Fruit fly (Drosophila melanogaster) whole organism, prepupa: ENCODE data around the gene CG18596.

Source experiments
- Blimp-1 ChIP-seq: fragments of 200-800 bp; sonication (Bioruptor generic); optimal IDR thresholded peaks from 3 replicates; lab custom pipeline; 2017; ENCODE audit warnings: missing biosample characterization, missing genetic modification characterization, mild to moderate bottlenecking, moderate library complexity, missing genetic modification reagents
- CG10631 ChIP-seq: fragments of 200-800 bp; sonication (Bioruptor generic); optimal IDR thresholded peaks from 2 replicates; lab custom pipeline; 2016; ENCODE audit warnings: missing biosample characterization, missing genetic modification characterization
- CG11762 ChIP-seq: fragments of 200-800 bp; sonication (Bioruptor generic); optimal IDR thresholded peaks from 3 replicates; lab custom pipeline; 2016; ENCODE audit warnings: missing biosample characterization, missing genetic modification characterization; ENCODE audit not compliant: insufficient read depth
- CG15336 ChIP-seq: fragments of 200-800 bp; sonication (Bioruptor generic); IDR thresholded peaks from 2 replicates; pipeline ENCODE4 v1.3.6; 2022; ENCODE audit warnings: missing biosample characterization, missing genetic modification characterization
- CG1621 ChIP-seq: fragments of 200-800 bp; sonication (Bioruptor generic); optimal IDR thresholded peaks from 3 replicates; lab custom pipeline; 2018; ENCODE audit warnings: missing biosample characterization, mild to moderate bottlenecking, missing genetic modification characterization
- CG16779 ChIP-seq: fragments of 200-800 bp; sonication (Bioruptor generic); optimal IDR thresholded peaks from 3 replicates; lab custom pipeline; 2017; ENCODE audit warnings: missing biosample characterization, mild to moderate bottlenecking, missing genetic modification characterization
- CG31627 ChIP-seq: fragments of 200-800 bp; sonication (Bioruptor generic); optimal IDR thresholded peaks from 3 replicates; lab custom pipeline; 2016; ENCODE audit warnings: missing biosample characterization, missing genetic modification characterization
- CG32006 ChIP-seq: fragments of 200-800 bp; sonication (Bioruptor generic); optimal IDR thresholded peaks from 3 replicates; lab custom pipeline; 2017; ENCODE audit warnings: missing biosample characterization, mild to moderate bottlenecking, missing genetic modification characterization
- CG6276 ChIP-seq: fragments of 200-800 bp; sonication (Bioruptor generic); optimal IDR thresholded peaks from 2 replicates; lab custom pipeline; 2017; ENCODE audit warnings: missing biosample characterization, mild to moderate bottlenecking, missing genetic modification characterization
- CG8119 ChIP-seq: fragments of 200-800 bp; sonication (Bioruptor generic); IDR thresholded peaks from 3 replicates; pipeline ENCODE4 v1.3.6; 2022; ENCODE audit warnings: missing biosample characterization, missing genetic modification characterization
- CG8319 ChIP-seq: fragments of 200-800 bp; sonication (Bioruptor generic); optimal IDR thresholded peaks from 3 replicates; lab custom pipeline; 2016; ENCODE audit warnings: missing biosample characterization, missing genetic modification characterization
- CG8632 ChIP-seq: fragments of 200-800 bp; sonication (Bioruptor generic); optimal IDR thresholded peaks from 3 replicates; lab custom pipeline; 2016; ENCODE audit warnings: missing biosample characterization, missing genetic modification characterization
- Eip75B ChIP-seq: fragments of 200-800 bp; sonication (Bioruptor generic); optimal IDR thresholded peaks from 3 replicates; lab custom pipeline; 2016; ENCODE audit warnings: missing biosample characterization, missing genetic modification characterization
- Eip78C ChIP-seq: fragments of 200-800 bp; sonication (Bioruptor generic); peaks from one replicate; lab custom pipeline; 2016; ENCODE audit warnings: missing biosample characterization, missing genetic modification characterization
- Hr4 ChIP-seq: fragments of 200-800 bp; sonication (Bioruptor generic); optimal IDR thresholded peaks from 3 replicates; lab custom pipeline; 2016; ENCODE audit warnings: missing biosample characterization, missing genetic modification characterization
- Met ChIP-seq: fragments of 200-800 bp; sonication (Bioruptor generic); optimal IDR thresholded peaks from 3 replicates; lab custom pipeline; 2016; ENCODE audit warnings: missing biosample characterization, missing genetic modification characterization
- Smox ChIP-seq: fragments of 200-800 bp; sonication (Bioruptor generic); optimal IDR thresholded peaks from 3 replicates; lab custom pipeline; 2016; ENCODE audit warnings: missing biosample characterization, missing genetic modification characterization
- Sox102F ChIP-seq: fragments of 200-800 bp; sonication (Bioruptor generic); optimal IDR thresholded peaks from 2 replicates; lab custom pipeline; 2016; ENCODE audit warnings: missing biosample characterization, mild to moderate bottlenecking, missing genetic modification characterization
- Sox14 ChIP-seq: fragments of 200-800 bp; sonication (Bioruptor generic); optimal IDR thresholded peaks from 3 replicates; lab custom pipeline; 2016; ENCODE audit warnings: missing biosample characterization, missing genetic modification characterization
- achi ChIP-seq: fragments of 200-800 bp; sonication (Bioruptor generic); optimal IDR thresholded peaks from 3 replicates; lab custom pipeline; 2016; ENCODE audit warnings: missing biosample characterization, missing genetic modification characterization
- acj6 ChIP-seq: fragments of 200-800 bp; sonication (Bioruptor generic); optimal IDR thresholded peaks from 3 replicates; lab custom pipeline; 2016; ENCODE audit warnings: missing biosample characterization, missing genetic modification characterization
- dac ChIP-seq: fragments of 200-800 bp; sonication (Bioruptor generic); optimal IDR thresholded peaks from 2 replicates; lab custom pipeline; 2017; ENCODE audit warnings: missing biosample characterization, mild to moderate bottlenecking, missing genetic modification characterization
- eg ChIP-seq: fragments of 200-800 bp; sonication (Bioruptor generic); IDR thresholded peaks from 3 replicates; pipeline ENCODE4 v1.3.6; 2022; ENCODE audit warnings: missing biosample characterization, missing genetic modification characterization
- fd59A ChIP-seq: fragments of 200-800 bp; sonication (Bioruptor generic); optimal IDR thresholded peaks from 2 replicates; lab custom pipeline; 2017; ENCODE audit warnings: missing biosample characterization, mild to moderate bottlenecking, missing genetic modification characterization, missing genetic modification reagents
- fd85E ChIP-seq: fragments of 200-800 bp; sonication (Bioruptor generic); optimal IDR thresholded peaks from 3 replicates; lab custom pipeline; 2016; ENCODE audit warnings: missing biosample characterization, missing genetic modification characterization
- fkh ChIP-seq: fragments of 200-800 bp; sonication (Bioruptor generic); optimal IDR thresholded peaks from 3 replicates; lab custom pipeline; 2017; ENCODE audit warnings: missing biosample characterization, mild to moderate bottlenecking, missing genetic modification characterization, moderate library complexity
- net ChIP-seq: fragments of 200-800 bp; sonication (Bioruptor generic); optimal IDR thresholded peaks from 3 replicates; lab custom pipeline; 2016; ENCODE audit warnings: missing biosample characterization, missing genetic modification characterization
- pdm3 ChIP-seq: fragments of 200-800 bp; sonication (Bioruptor generic); optimal IDR thresholded peaks from 3 replicates; lab custom pipeline; 2016; ENCODE audit warnings: missing biosample characterization, missing genetic modification characterization
- spab ChIP-seq: fragments of 200-800 bp; sonication (Bioruptor generic); optimal IDR thresholded peaks from 2 replicates; lab custom pipeline; 2017; ENCODE audit warnings: missing biosample characterization, mild to moderate bottlenecking, missing genetic modification characterization, missing genetic modification reagents
- ss ChIP-seq, 2 experiments: fragments of 200-800 bp; sonication (Bioruptor generic); optimal IDR thresholded peaks; 2 replicates in 1 of 2; 3 replicates in 1 of 2; lab custom pipeline; 2017 to 2018; ENCODE audit warnings: mild to moderate bottlenecking in 2 of 2, missing biosample characterization in 2 of 2, missing genetic modification characterization in 2 of 2, moderate library complexity in 1 of 2
- svp ChIP-seq: fragments of 200-800 bp; sonication (Bioruptor generic); peaks from one replicate; lab custom pipeline; 2016; ENCODE audit warnings: missing biosample characterization, missing genetic modification characterization
- topi ChIP-seq: fragments of 200-800 bp; sonication (Bioruptor generic); optimal IDR thresholded peaks from 3 replicates; lab custom pipeline; 2016; ENCODE audit warnings: missing biosample characterization, missing genetic modification characterization

The CG18596 gene

DNA sequence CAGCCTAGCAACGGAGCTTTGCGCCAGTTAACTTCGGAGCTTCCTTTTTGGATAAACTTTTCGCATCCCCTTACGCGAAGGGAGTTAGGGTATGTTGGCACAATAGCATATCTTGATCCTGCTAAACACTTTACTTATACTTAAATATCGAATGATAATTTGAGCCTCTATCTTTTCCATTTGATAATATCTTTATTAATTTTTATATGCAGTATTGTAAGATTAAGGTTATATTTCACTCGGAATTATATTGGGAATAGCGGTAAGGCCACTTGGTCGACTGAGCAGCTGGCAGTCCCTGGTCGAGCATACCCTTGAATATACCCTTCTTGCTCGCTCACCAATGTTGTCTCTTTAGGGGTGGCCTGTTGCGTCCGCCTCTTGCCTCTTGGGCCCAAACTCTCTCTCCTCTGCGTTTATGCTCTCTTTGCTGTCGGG, 6.9 kb upstream of the CG18596 start (continued):
- TF ChIP-seq fd59A (GFP tag; lab: Kevin White, UChicago) (peak; percentile 44), CG16779 (tag; lab: Kevin White, UChicago) (no peak), fkh (GFP tag; lab: Kevin White, UChicago) (peak; percentile 54), Eip78C (GFP tag; lab: Kevin White, UChicago) (peak; percentile 89), acj6 (GFP tag; lab: Kevin White, UChicago) (peak; percentile 72), achi (GFP tag; lab: Kevin White, UChicago) (peak; percentile 58), CG6276 (GFP tag; lab: Kevin White, UChicago) (no peak), CG15336 (peak; percentile 82)

DNA sequence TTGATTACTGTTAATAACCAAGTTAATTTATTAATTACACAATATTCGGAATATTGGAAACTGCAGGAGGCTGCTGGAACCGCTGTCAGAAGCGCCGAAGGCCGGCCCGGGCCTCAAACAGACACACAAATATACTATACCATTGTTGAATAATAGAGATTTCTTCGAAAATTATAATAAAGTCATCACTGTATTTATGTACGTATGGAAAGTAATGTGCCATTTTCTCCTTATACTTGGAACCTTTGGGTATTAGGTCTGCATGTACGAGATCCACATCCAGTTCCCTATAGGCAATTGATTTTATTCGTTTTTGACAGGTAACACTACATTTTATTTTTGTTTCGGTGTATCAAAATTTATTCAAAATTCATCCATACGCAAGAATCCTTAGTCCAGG, 3.2 kb upstream of the CG18596 start, which contains the start of gene CG7069:
CG7069 (plus strand) TSS at position 301 of the 400 bp plus-strand sequence.
- TF ChIP-seq Sox102F (GFP tag; lab: Kevin White, UChicago) (no peak), CG11762 (GFP tag; lab: Kevin White, UChicago) (no peak), pdm3 (no peak), Met (GFP tag; lab: Kevin White, UChicago) (no peak), CG10631 (GFP tag; lab: Kevin White, UChicago) (no peak), ss (GFP tag; optimal IDR thresholded peaks at IDR 0.05; lab: Kevin White, UChicago) (no peak), CG8319 (GFP tag; lab: Kevin White, UChicago) (no peak), Sox14 (GFP tag; lab: Kevin White, UChicago) (no peak), Eip75B (no peak), topi (GFP tag; lab: Kevin White, UChicago) (no peak), eg (GFP tag; lab: Robert Waterston, UW) (no peak), fd85E (GFP tag; lab: Kevin White, UChicago) (no peak), fkh (GFP tag; lab: Kevin White, UChicago) (no peak)

- no peak for TF ChIP-seq dac (GFP tag; lab: Kevin White, UChicago)
- peak; percentile 82 for TF ChIP-seq fkh (GFP tag; lab: Kevin White, UChicago)
- no peak for TF ChIP-seq CG8632 (GFP tag; lab: Kevin White, UChicago)
- TF ChIP-seq net (GFP tag; lab: Kevin White, UChicago), result no peak
- no peak for TF ChIP-seq Blimp-1 (GFP tag; lab: Kevin White, UChicago)
Observed at dm6 chr3R:22379942-22380341, 4.2 kb downstream of the CG18596 start, which contains the start of gene CG34149. CG34149 (plus strand) TSS chr3R:22380128.

dm6 chr3R:22381077-22381476, 5.4 kb downstream of the CG18596 start, which contains the start of gene CG43342:
CG43342 (plus strand) TSS chr3R:22381340.
- no peak for TF ChIP-seq CG16779 (tag; lab: Kevin White, UChicago)
- TF ChIP-seq fkh (GFP tag; lab: Kevin White, UChicago), result peak; percentile 64
- no peak for TF ChIP-seq dac (GFP tag; lab: Kevin White, UChicago)

DNA sequence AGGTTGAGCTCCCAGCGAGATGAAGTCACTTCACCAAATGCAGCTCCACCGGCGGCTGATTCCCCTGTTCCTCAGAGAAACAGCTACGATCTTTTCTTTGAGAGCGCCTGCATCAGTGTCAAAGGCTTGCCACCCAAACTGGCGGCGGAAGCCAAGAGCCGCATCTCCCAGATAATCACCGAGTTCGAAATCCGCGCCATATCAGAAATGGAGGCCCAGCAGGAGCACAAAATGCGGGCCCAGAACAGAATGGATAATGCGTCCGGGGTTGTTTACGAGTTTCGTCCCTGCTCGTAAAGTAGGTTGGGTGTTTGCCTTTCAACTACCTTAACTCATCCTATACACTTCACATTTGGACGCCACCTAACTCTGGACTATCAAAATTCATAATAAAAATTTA, 6.0 kb downstream of the CG18596 start, which contains the start of gene Gpdh3:
Gpdh3 (plus strand) TSS at position 301 of the 400 bp plus-strand sequence.
- no peak for TF ChIP-seq pdm3
- TF ChIP-seq fd85E (GFP tag; lab: Kevin White, UChicago), result no peak
- no peak for TF ChIP-seq topi (GFP tag; lab: Kevin White, UChicago)
- TF ChIP-seq CG8632 (GFP tag; lab: Kevin White, UChicago), result no peak

DNA sequence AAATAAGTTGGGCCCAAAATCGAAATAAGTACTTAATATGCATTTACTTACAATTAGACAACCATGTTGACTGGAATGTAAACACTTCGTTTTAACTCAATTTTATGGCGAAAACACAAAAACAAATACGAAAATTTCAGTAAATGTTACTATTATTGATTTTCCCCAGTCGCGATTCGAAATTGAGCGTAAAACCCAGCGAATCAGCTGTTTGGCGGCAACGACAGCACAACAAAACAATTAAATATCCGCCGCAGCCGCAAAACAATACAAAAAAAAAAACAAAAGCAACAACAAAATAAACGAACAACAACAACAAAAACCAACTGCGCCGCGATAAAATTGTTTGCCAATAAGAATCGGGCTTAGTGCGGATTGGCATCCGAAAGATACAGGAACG, 13.9 kb downstream of the CG18596 start, which contains the start of the genes CAH8 and CG7059:
CAH8 (minus strand) TSS at position 101 of the 400 bp plus-strand sequence.
CG7059 (plus strand) TSS at position 167 of the 400 bp plus-strand sequence.
- no peak for TF ChIP-seq CG8119 (GFP tag; lab: Robert Waterston, UW)
- TF ChIP-seq Blimp-1 (GFP tag; lab: Kevin White, UChicago), result no peak
- TF ChIP-seq Hr4, result no peak
- no peak for TF ChIP-seq spab (GFP tag; lab: Kevin White, UChicago)
- TF ChIP-seq CG8319 (GFP tag; lab: Kevin White, UChicago), result no peak
- no peak for TF ChIP-seq CG31627 (GFP tag; lab: Kevin White, UChicago)
- TF ChIP-seq Smox (GFP tag; lab: Kevin White, UChicago), result no peak
- no peak for TF ChIP-seq svp (GFP tag; lab: Kevin White, UChicago)
- TF ChIP-seq CG32006, result no peak
- no peak for TF ChIP-seq Eip75B
- no peak for TF ChIP-seq CG1621 (tag; lab: Kevin White, UChicago)
